Fruit fly (Drosophila melanogaster): ENCODE data around the gene Sox21a.

DNA sequence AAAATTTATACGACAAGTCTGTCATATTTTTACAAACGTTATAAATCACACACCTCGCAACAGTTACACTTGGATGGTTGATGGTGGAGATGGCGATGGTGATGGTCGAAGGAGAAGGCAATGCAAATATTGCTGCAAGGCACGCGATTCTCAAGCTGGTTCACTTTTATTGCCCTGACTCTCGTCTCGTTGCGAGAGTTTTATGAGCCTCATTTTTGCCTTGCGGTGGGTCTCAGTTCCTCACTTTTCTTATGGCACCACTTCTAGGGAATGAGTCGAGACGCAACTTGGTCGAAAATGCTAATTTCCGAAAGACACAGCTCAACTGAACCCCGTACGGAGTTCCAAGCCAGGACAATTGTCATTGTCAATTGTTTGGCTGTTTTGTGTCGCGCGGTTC lies 47.0 kb upstream of the Sox21a start:
- TF ChIP-seq D1 (tag; optimal IDR thresholded peaks at IDR 0.05) (no peak), Pif1A (GFP tag; optimal IDR thresholded peaks at IDR 0.05) (no peak), EcR (GFP tag; optimal IDR thresholded peaks at IDR 0.05) (no peak), CG15710 (tag; optimal IDR thresholded peaks at IDR 0.05) (no peak), CG8159 (tag; optimal IDR thresholded peaks at IDR 0.05) (no peak), CG14655 (GFP tag; optimal IDR thresholded peaks at IDR 0.05) (no peak), Snoo (tag; optimal IDR thresholded peaks at IDR 0.05) (no peak), CG10348 (GFP tag; IDR thresholded peaks at IDR 0.05) (no peak), CG9948 (tag; optimal IDR thresholded peaks at IDR 0.05) (no peak), gl (tag; optimal IDR thresholded peaks at IDR 0.05) (no peak), Pif1B (GFP tag; optimal IDR thresholded peaks at IDR 0.05) (no peak), CG32121 (GFP tag; IDR thresholded peaks at IDR 0.05) (no peak)

Measured in whole organism, pupa.